Worm (Caenorhabditis elegans) whole organism, late embryonic: ENCODE data around the gene R02E4.1.

Experiments used
- F13H6.1 ChIP-seq: sonication (generic microtip); optimal IDR thresholded peaks from 2 replicates; lab custom pipeline; 2016; ENCODE audit warnings: missing genetic modification characterization, missing compliant biosample characterization
- K02D7.2 ChIP-seq: sonication (generic microtip); optimal IDR thresholded peaks from 2 replicates; lab custom pipeline; 2017; ENCODE audit warnings: mild to moderate bottlenecking, missing genetic modification characterization, missing compliant biosample characterization
- K09A11.1 ChIP-seq: sonication (generic microtip); optimal IDR thresholded peaks from 2 replicates; lab custom pipeline; 2017; ENCODE audit warnings: antibody characterized with exemption, mild to moderate bottlenecking, missing genetic modification characterization, missing compliant biosample characterization; ENCODE audit not compliant: insufficient read depth
- ahr-1 ChIP-seq: sonication (generic microtip); optimal IDR thresholded peaks from 2 replicates; lab custom pipeline; 2016; ENCODE audit warnings: missing genetic modification characterization, missing compliant biosample characterization
- ama-1 ChIP-seq: fragments of 150-350 bp; optimal IDR thresholded peaks from 2 replicates; lab custom pipeline; 2014
- ceh-18 ChIP-seq: sonication (generic microtip); optimal IDR thresholded peaks from 2 replicates; lab custom pipeline; 2016; ENCODE audit warnings: missing genetic modification characterization, missing compliant biosample characterization
- ceh-2 ChIP-seq: sonication (generic microtip); optimal IDR thresholded peaks from 2 replicates; lab custom pipeline; 2016; ENCODE audit warnings: missing genotype, missing genetic modification characterization, missing compliant biosample characterization
- ceh-22 ChIP-seq: sonication (generic microtip); optimal IDR thresholded peaks from 2 replicates; lab custom pipeline; 2017; ENCODE audit warnings: missing biosample characterization, missing genetic modification characterization
- ceh-31 ChIP-seq: sonication (generic microtip); optimal IDR thresholded peaks from 2 replicates; lab custom pipeline; 2016; ENCODE audit warnings: missing genetic modification characterization, missing compliant biosample characterization
- ceh-9 ChIP-seq: sonication (generic microtip); optimal IDR thresholded peaks from 2 replicates; lab custom pipeline; 2016; ENCODE audit warnings: mild to moderate bottlenecking, missing genetic modification characterization, inconsistent platforms, missing compliant biosample characterization
- dve-1 ChIP-seq: sonication (generic microtip); optimal IDR thresholded peaks from 2 replicates; lab custom pipeline; 2017; ENCODE audit warnings: antibody characterized with exemption, mild to moderate bottlenecking, missing genetic modification characterization, missing compliant biosample characterization
- elt-2 ChIP-seq: sonication (generic microtip); optimal IDR thresholded peaks from 2 replicates; lab custom pipeline; 2016; ENCODE audit warnings: missing genetic modification reagents, missing genetic modification characterization, missing compliant biosample characterization
- ets-4 ChIP-seq: sonication (generic microtip); optimal IDR thresholded peaks from 2 replicates; lab custom pipeline; 2016; ENCODE audit warnings: missing genetic modification characterization, missing compliant biosample characterization
- hlh-30 ChIP-seq: sonication (generic microtip); optimal IDR thresholded peaks from 2 replicates; lab custom pipeline; 2017; ENCODE audit warnings: antibody characterized with exemption, missing genetic modification characterization, missing compliant biosample characterization; ENCODE audit not compliant: insufficient read depth
- hlh-6 ChIP-seq: sonication (generic microtip); optimal IDR thresholded peaks from 2 replicates; lab custom pipeline; 2016; ENCODE audit warnings: missing genotype, missing genetic modification characterization, missing compliant biosample characterization
- hlh-8 ChIP-seq: sonication (generic microtip); optimal IDR thresholded peaks from 2 replicates; lab custom pipeline; 2016; ENCODE audit warnings: missing genotype, missing genetic modification characterization, missing compliant biosample characterization
- lin-11 ChIP-seq: fragments of 200-800 bp; sonication (Bioruptor generic); optimal IDR thresholded peaks from 2 replicates; lab custom pipeline; 2018; ENCODE audit warnings: mild to moderate bottlenecking, missing genetic modification characterization, missing compliant biosample characterization
- mec-3 ChIP-seq: sonication (generic microtip); optimal IDR thresholded peaks from 2 replicates; lab custom pipeline; 2016; ENCODE audit warnings: borderline replicate concordance, missing genetic modification characterization, missing compliant biosample characterization
- nfya-1 ChIP-seq: sonication (generic microtip); optimal IDR thresholded peaks from 2 replicates; lab custom pipeline; 2017; ENCODE audit warnings: missing genetic modification characterization, mild to moderate bottlenecking, missing compliant biosample characterization, antibody characterized with exemption, moderate library complexity
- nhr-11 ChIP-seq: fragments of 150-350 bp; optimal IDR thresholded peaks from 2 replicates; lab custom pipeline; 2014; ENCODE audit warnings: missing biosample characterization, missing genetic modification characterization
- pag-3 ChIP-seq: sonication (generic microtip); optimal IDR thresholded peaks from 2 replicates; lab custom pipeline; 2016; ENCODE audit warnings: missing compliant biosample characterization, missing genetic modification characterization, borderline replicate concordance
- pax-1 ChIP-seq: fragments of 150-350 bp; optimal IDR thresholded peaks from 2 replicates; lab custom pipeline; 2014; ENCODE audit warnings: missing biosample characterization, missing genetic modification characterization
- pha-2 ChIP-seq: sonication (generic microtip); optimal IDR thresholded peaks from 2 replicates; lab custom pipeline; 2017; ENCODE audit warnings: mild to moderate bottlenecking, missing genetic modification characterization, missing compliant biosample characterization
- pha-4 ChIP-seq: fragments of 150-350 bp; optimal IDR thresholded peaks from 2 replicates; lab custom pipeline; 2018; ENCODE audit warnings: missing biosample characterization, missing genetic modification reagents, missing genetic modification characterization
- ref-2 ChIP-seq: sonication (generic microtip); optimal IDR thresholded peaks from 2 replicates; lab custom pipeline; 2016; ENCODE audit warnings: missing genetic modification characterization, missing compliant biosample characterization
- rnt-1 ChIP-seq: sonication (generic microtip); optimal IDR thresholded peaks from 2 replicates; lab custom pipeline; 2016; ENCODE audit warnings: missing genetic modification characterization, missing compliant biosample characterization
- unc-42 ChIP-seq: sonication (generic microtip); optimal IDR thresholded peaks from 2 replicates; lab custom pipeline; 2016; ENCODE audit warnings: missing genotype, missing genetic modification characterization, missing compliant biosample characterization
- unc-55 ChIP-seq: sonication (generic microtip); optimal IDR thresholded peaks from 2 replicates; lab custom pipeline; 2017; ENCODE audit warnings: missing biosample characterization, missing genetic modification reagents, missing genetic modification characterization
- ztf-16 ChIP-seq: sonication (generic microtip); optimal IDR thresholded peaks from 2 replicates; lab custom pipeline; 2017; ENCODE audit warnings: missing genetic modification characterization, missing compliant biosample characterization

R02E4.1 gene

DNA sequence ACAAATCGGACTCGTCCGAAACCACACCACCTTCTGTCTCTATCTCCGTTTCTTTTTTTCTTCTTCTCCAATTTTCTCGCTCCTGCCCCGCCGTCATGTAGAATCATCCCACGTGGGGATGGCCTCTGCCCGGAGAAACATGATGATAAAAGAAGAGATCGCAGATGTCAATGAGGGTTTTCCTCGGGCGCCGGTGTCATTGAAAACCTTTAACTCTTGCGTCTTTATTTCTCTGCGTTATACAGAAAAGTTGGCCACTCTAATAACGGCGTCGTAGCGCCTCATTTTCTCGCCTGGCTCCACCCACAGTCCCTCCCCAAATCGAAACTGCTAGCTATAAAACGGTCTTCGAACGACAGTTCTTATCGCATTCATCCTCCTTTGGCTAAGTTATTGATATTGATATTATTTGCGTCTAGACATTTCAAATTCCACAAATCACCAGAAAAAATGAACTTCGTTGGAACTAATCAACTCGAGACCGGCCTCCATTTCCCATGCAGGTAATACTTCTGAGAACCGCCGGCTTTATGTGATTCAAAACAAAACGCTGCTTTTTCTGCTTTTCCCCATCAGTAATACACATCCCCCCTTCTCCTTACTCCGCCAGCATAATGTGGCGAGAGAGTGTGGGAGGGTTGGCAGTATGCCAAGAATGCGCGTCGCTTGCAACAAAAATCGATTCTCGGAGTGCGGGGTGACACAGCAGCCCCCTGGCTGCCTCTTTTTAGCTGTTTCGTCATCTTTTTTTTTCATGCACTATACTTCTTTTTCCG, 40.9 kb upstream of the R02E4.1 start (continued):
- TF ChIP-seq pax-1 (tag; lab: Kevin White, UChicago) (no peak), ets-4 (no peak), mec-3 (tag; lab: Kevin White, UChicago) (no peak), ama-1 (lab: Kevin White, UChicago) (no peak), ztf-16 (tag; lab: Kevin White, UChicago) (no peak), K02D7.2 (tag; lab: Kevin White, UChicago) (no peak), lin-11 (no peak), F13H6.1 (peak; percentile 30), pha-4 (no peak), pha-2 (tag; lab: Kevin White, UChicago) (no peak), unc-42 (tag; lab: Kevin White, UChicago) (peak; percentile 38), ceh-9 (tag; lab: Kevin White, UChicago) (no peak), ceh-31 (tag; lab: Kevin White, UChicago) (peak; percentile 43)

DNA sequence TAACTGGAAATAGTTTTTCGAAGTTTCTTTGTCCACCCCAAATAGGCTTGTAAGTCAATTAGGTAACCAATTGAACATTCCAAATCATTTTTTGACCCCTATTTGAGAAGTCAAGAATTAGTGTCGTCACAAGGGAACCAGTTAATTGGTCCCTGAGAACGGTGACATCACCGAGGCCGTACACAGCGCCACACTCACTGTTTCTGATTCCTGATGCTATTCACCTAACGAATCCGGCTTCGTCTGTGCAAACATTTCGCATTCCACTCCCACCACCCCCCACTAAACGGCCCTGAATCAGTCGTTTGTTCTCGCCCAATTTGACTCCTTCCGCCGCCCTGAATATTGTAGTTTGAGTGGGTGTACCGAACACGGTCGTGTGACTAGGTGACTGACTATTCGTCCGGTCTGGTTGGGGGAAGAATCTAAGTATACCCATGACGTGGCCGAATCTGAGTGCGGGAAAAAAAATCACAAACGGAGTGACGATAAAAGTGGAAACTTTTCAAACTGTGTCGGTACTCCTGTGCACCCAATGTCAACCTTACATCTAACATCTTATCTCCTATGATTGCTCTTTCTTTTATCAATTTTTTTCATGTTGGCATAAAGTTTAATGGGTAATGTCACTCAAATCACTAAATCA, 39.9 kb upstream of the R02E4.1 start:
- TF ChIP-seq elt-2 (tag; lab: Kevin White, UChicago) (peak; percentile 15), rnt-1 (tag; lab: Kevin White, UChicago) (no peak), ceh-31 (tag; lab: Kevin White, UChicago) (peak; percentile 7)

DNA sequence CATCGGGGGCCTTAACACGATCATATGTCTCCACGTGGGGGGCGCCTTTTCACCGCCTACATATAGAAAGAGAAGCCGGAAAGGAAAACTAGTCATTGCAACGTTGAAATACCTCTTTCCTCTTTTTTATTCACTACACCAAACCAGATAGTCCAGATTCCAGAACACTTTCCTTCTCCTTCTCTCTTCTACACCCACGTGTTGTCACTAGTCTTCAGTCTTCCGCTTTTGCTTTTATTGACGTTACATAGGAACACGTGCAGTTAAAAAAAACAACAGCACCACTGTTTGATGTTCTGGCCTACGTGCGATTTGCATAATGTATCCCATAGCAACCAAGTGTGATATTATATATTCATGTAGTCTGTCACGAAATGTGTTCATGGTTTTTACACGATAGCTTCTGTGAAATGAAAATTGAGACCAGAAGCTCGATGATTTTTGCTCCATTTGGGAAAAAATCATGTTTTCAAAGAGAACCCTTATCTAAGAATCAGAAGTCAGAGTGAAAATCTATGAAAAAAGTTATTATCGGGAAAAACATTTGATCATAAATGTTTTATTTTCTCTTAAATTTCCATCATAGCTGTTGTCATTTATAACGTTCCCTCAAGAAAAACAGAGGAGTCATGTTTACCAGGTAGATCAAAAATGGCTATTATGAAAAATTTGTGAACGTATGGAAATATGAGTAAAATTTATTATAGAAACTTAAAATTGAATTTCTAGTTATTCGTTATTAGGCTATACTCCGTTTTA, 39.1 kb upstream of the R02E4.1 start:
- no peak for TF ChIP-seq unc-55 (GFP tag; lab: Kevin White, UChicago)
- TF ChIP-seq pag-3 (tag; lab: Kevin White, UChicago), result no peak

DNA sequence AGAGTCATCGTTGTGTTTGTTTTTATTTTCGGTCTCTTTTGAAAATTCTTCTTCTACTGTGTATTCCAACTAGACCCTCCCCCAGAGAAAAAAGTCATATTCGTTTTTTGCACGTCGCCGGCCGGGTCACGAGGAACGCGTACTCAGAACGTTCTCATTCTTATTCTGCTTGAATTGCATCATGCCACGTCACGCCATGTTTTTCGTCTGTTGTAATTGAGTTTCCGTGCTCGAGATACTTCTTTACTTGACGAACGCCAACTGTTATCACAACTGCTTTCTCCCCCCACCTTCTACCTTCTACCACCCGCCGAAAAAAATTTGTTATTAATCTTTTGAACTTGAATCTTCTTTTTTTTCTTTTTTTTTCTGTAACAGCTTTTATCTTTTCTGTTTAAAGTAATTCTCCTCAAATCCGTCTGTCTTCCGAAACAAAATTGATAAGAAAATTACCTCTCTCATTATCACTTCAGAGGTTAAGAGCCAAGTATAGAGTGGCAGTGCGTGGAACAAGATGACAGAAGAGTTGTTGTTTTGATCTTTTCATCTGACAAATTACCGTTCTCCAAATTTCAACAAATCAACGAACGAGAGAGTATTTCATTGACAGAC, 38.4 kb upstream of the R02E4.1 start:
- TF ChIP-seq dve-1 (no peak), ceh-2 (tag; lab: Kevin White, UChicago) (no peak), hlh-8 (tag; lab: Kevin White, UChicago) (no peak), elt-2 (tag; lab: Kevin White, UChicago) (no peak), ahr-1 (tag; lab: Kevin White, UChicago) (no peak), ceh-22 (no peak), ref-2 (tag; lab: Kevin White, UChicago) (no peak), hlh-6 (tag; lab: Kevin White, UChicago) (no peak), K09A11.1 (no peak)

ce11 chrX:4142202-4142601, 37.9 kb upstream of the R02E4.1 start:
- TF ChIP-seq nhr-11 (tag; lab: Kevin White, UChicago) (no peak), nfya-1 (tag; lab: Kevin White, UChicago) (no peak), ceh-18 (tag; lab: Kevin White, UChicago) (peak; percentile 74), unc-55 (GFP tag; lab: Kevin White, UChicago) (peak; percentile 74), hlh-30 (peak; percentile 76)
